Worm (Caenorhabditis elegans) whole organism, young adult: ENCODE data around the gene mics-1.

ENCODE experiments used
- B0019.2 ChIP-seq: fragments of 200-800 bp; sonication (Bioruptor generic); conservative IDR thresholded peaks from 2 replicates; pipeline ENCODE4 v1.3.6; 2022; ENCODE audit warnings: missing genetic modification reagents, missing genetic modification characterization, missing compliant biosample characterization
- B0336.3 ChIP-seq: fragments of 200-800 bp; sonication (Bioruptor generic); IDR thresholded peaks from 2 replicates; pipeline ENCODE4 v1.3.6; 2022; ENCODE audit warnings: missing genetic modification characterization, missing compliant biosample characterization
- C06A6.2 ChIP-seq: fragments of 200-800 bp; sonication (Bioruptor generic); conservative IDR thresholded peaks from 2 replicates; pipeline ENCODE4 v1.3.6; 2022; ENCODE audit warnings: missing genetic modification characterization, missing compliant biosample characterization
- C17E4.6 ChIP-seq: fragments of 200-800 bp; sonication (Bioruptor generic); IDR thresholded peaks from 2 replicates; pipeline ENCODE4 v1.3.6; 2022; ENCODE audit warnings: missing genetic modification reagents, missing genetic modification characterization, missing compliant biosample characterization
- F10E7.11 ChIP-seq: sonication (generic microtip); optimal IDR thresholded peaks from 2 replicates; lab custom pipeline; 2017; ENCODE audit warnings: mild to moderate bottlenecking, missing genetic modification characterization, moderate library complexity, missing compliant biosample characterization
- F23B12.7 ChIP-seq: sonication (generic microtip); optimal IDR thresholded peaks from 2 replicates; lab custom pipeline; 2017; ENCODE audit warnings: missing genetic modification characterization, mild to moderate bottlenecking, missing compliant biosample characterization, antibody characterized with exemption, moderate library complexity; ENCODE audit not compliant: insufficient read depth
- F39B2.1 ChIP-seq: fragments of 200-800 bp; sonication (Bioruptor generic); IDR thresholded peaks from 2 replicates; pipeline ENCODE4 v1.3.6; 2022; ENCODE audit warnings: missing genetic modification reagents, missing genetic modification characterization, missing compliant biosample characterization
- F55B11.4 ChIP-seq: sonication (generic microtip); optimal IDR thresholded peaks from 2 replicates; lab custom pipeline; 2016; ENCODE audit warnings: missing compliant biosample characterization, missing genetic modification characterization, borderline replicate concordance; ENCODE audit not compliant: insufficient read depth
- F57A8.1 ChIP-seq: fragments of 200-800 bp; sonication (Bioruptor generic); optimal IDR thresholded peaks from 2 replicates; lab custom pipeline; 2018; ENCODE audit warnings: mild to moderate bottlenecking, missing genetic modification characterization, moderate library complexity, missing compliant biosample characterization
- K12H6.12 ChIP-seq: fragments of 200-800 bp; sonication (Bioruptor generic); optimal IDR thresholded peaks from 2 replicates; lab custom pipeline; 2018; ENCODE audit warnings: mild to moderate bottlenecking, missing genetic modification characterization, missing compliant biosample characterization
- T07F8.4 ChIP-seq: sonication (generic microtip); optimal IDR thresholded peaks from 2 replicates; lab custom pipeline; 2016; ENCODE audit warnings: mild to moderate bottlenecking, missing genetic modification characterization, moderate library complexity, missing compliant biosample characterization
- T26A5.8 ChIP-seq: sonication (generic microtip); optimal IDR thresholded peaks from 2 replicates; lab custom pipeline; 2016; ENCODE audit warnings: missing genetic modification characterization, missing compliant biosample characterization
- Y53F4B.3 ChIP-seq: fragments of 200-800 bp; sonication (Bioruptor generic); IDR thresholded peaks from 2 replicates; pipeline ENCODE4 v1.3.6; 2022; ENCODE audit warnings: missing genetic modification reagents, missing genetic modification characterization, missing compliant biosample characterization
- Y56A3A.18 ChIP-seq: fragments of 200-800 bp; sonication (Bioruptor generic); IDR thresholded peaks from 2 replicates; pipeline ENCODE4 v1.3.6; 2022; ENCODE audit warnings: missing genetic modification reagents, missing genetic modification characterization, missing compliant biosample characterization
- Y79H2A.3 ChIP-seq: fragments of 200-800 bp; sonication (Bioruptor generic); conservative IDR thresholded peaks from 2 replicates; pipeline ENCODE4 v1.3.6; 2022; ENCODE audit warnings: missing genetic modification reagents, missing genetic modification characterization, missing compliant biosample characterization
- Y95B8A.8 ChIP-seq: fragments of 200-800 bp; sonication (Bioruptor generic); IDR thresholded peaks from 2 replicates; pipeline ENCODE4 v1.3.6; 2022; ENCODE audit warnings: missing genetic modification reagents, missing genetic modification characterization, missing compliant biosample characterization
- akir-1 ChIP-seq: fragments of 200-800 bp; sonication (Bioruptor generic); optimal IDR thresholded peaks from 2 replicates; lab custom pipeline; 2018; ENCODE audit warnings: mild to moderate bottlenecking, missing genetic modification characterization, moderate library complexity, missing compliant biosample characterization
- athp-1 ChIP-seq: sonication (generic microtip); optimal IDR thresholded peaks from 2 replicates; lab custom pipeline; 2017; ENCODE audit warnings: mild to moderate bottlenecking, missing genetic modification characterization, missing compliant biosample characterization
- attf-5 ChIP-seq: fragments of 200-800 bp; sonication (Bioruptor generic); optimal IDR thresholded peaks from 2 replicates; lab custom pipeline; 2018; ENCODE audit warnings: mild to moderate bottlenecking, missing genetic modification characterization, missing compliant biosample characterization
- attf-6 ChIP-seq: fragments of 200-800 bp; sonication (Bioruptor generic); IDR thresholded peaks from 2 replicates; pipeline ENCODE4 v1.3.6; 2022; ENCODE audit warnings: missing genetic modification reagents, missing genetic modification characterization, missing compliant biosample characterization
- bed-2 ChIP-seq: fragments of 200-800 bp; sonication (Bioruptor generic); IDR thresholded peaks from 2 replicates; pipeline ENCODE4 v1.3.6; 2022; ENCODE audit warnings: missing genetic modification reagents, missing genetic modification characterization, missing compliant biosample characterization
- cebp-1 ChIP-seq, 2 experiments: fragments of 200-800 bp in 1 of 2; sonication (Bioruptor generic) in 1 of 2; sonication (generic microtip) in 1 of 2; IDR thresholded peaks in 1 of 2; optimal IDR thresholded peaks in 1 of 2; 2 replicates each; pipeline versions ENCODE4 v1.3.6 to Lab custom; 2017 to 2022; ENCODE audit warnings: missing compliant biosample characterization in 2 of 2, missing genetic modification characterization in 2 of 2, mild to moderate bottlenecking in 1 of 2, missing genetic modification reagents in 1 of 2, moderate library complexity in 1 of 2
- ceh-40 ChIP-seq: fragments of 200-800 bp; sonication (Bioruptor generic); IDR thresholded peaks from 2 replicates; pipeline ENCODE4 v1.3.6; 2022; ENCODE audit warnings: missing genetic modification characterization, missing compliant biosample characterization
- ceh-79 ChIP-seq: sonication (generic microtip); optimal IDR thresholded peaks from 2 replicates; lab custom pipeline; 2017; ENCODE audit warnings: mild to moderate bottlenecking, missing genetic modification characterization, missing compliant biosample characterization
- dpl-1 ChIP-seq: fragments of 150-350 bp; optimal IDR thresholded peaks from 2 replicates; lab custom pipeline; 2014; ENCODE audit warnings: missing biosample characterization, missing genetic modification reagents, missing genetic modification characterization
- egl-18 ChIP-seq: fragments of 200-800 bp; sonication (Bioruptor generic); IDR thresholded peaks from 2 replicates; pipeline ENCODE4 v1.3.6; 2022; ENCODE audit warnings: missing genetic modification reagents, missing genetic modification characterization, missing compliant biosample characterization
- egrh-3 ChIP-seq: fragments of 200-800 bp; sonication (Bioruptor generic); IDR thresholded peaks from 2 replicates; pipeline ENCODE4 v1.3.6; 2022; ENCODE audit warnings: missing genetic modification reagents, missing genetic modification characterization, missing compliant biosample characterization
- hlh-12 ChIP-seq: sonication (generic microtip); optimal IDR thresholded peaks from 2 replicates; lab custom pipeline; 2016; ENCODE audit warnings: missing genetic modification characterization, missing compliant biosample characterization
- hmg-1.2 ChIP-seq: fragments of 200-800 bp; sonication (Bioruptor generic); IDR thresholded peaks from 2 replicates; pipeline ENCODE4 v1.3.6; 2022; ENCODE audit warnings: missing genetic modification reagents, missing genetic modification characterization, missing compliant biosample characterization
- hmg-20 ChIP-seq: fragments of 200-800 bp; sonication (Bioruptor generic); IDR thresholded peaks from 2 replicates; pipeline ENCODE4 v1.3.6; 2022; ENCODE audit warnings: missing genetic modification reagents, missing genetic modification characterization, missing compliant biosample characterization
- hrde-1 ChIP-seq: sonication (generic microtip); optimal IDR thresholded peaks from 2 replicates; lab custom pipeline; 2016; ENCODE audit warnings: missing genetic modification characterization, mild to moderate bottlenecking, missing compliant biosample characterization, moderate library complexity, missing genotype, missing genetic modification reagents, borderline replicate concordance
- let-607 ChIP-seq, 2 experiments: fragments of 200-800 bp in 1 of 2; sonication (Bioruptor generic) in 1 of 2; sonication (generic microtip) in 1 of 2; optimal IDR thresholded peaks; 2 replicates each; lab custom pipeline; 2016 to 2018; ENCODE audit warnings: mild to moderate bottlenecking in 2 of 2, missing compliant biosample characterization in 2 of 2, missing genetic modification characterization in 2 of 2, moderate library complexity in 2 of 2, missing genotype in 1 of 2
- lin-26 ChIP-seq: fragments of 200-800 bp; sonication (Bioruptor generic); IDR thresholded peaks from 2 replicates; pipeline ENCODE4 v1.3.6; 2022; ENCODE audit warnings: missing genetic modification reagents, missing genetic modification characterization, missing compliant biosample characterization
- lsl-1 ChIP-seq: fragments of 200-800 bp; sonication (Bioruptor generic); optimal IDR thresholded peaks from 2 replicates; lab custom pipeline; 2018; ENCODE audit warnings: mild to moderate bottlenecking, missing genetic modification characterization, moderate library complexity, missing compliant biosample characterization
- madf-10 ChIP-seq: sonication (generic microtip); optimal IDR thresholded peaks from 2 replicates; lab custom pipeline; 2016; ENCODE audit warnings: mild to moderate bottlenecking, missing genetic modification characterization, missing compliant biosample characterization
- nfyb-1 ChIP-seq: fragments of 200-800 bp; sonication (Bioruptor generic); IDR thresholded peaks from 2 replicates; pipeline ENCODE4 v1.3.6; 2022; ENCODE audit warnings: missing genetic modification reagents, missing genetic modification characterization, missing compliant biosample characterization
- nhr-179 ChIP-seq: sonication (generic microtip); optimal IDR thresholded peaks from 2 replicates; lab custom pipeline; 2016; ENCODE audit warnings: mild to moderate bottlenecking, missing genetic modification characterization, missing compliant biosample characterization
- nhr-90 ChIP-seq: sonication (generic microtip); optimal IDR thresholded peaks from 2 replicates; lab custom pipeline; 2016; ENCODE audit warnings: missing genotype, mild to moderate bottlenecking, missing genetic modification characterization, missing compliant biosample characterization
- rpc-1 ChIP-seq, 2 experiments: fragments of 150-350 bp in 1 of 2; sonication (generic microtip) in 1 of 2; optimal IDR thresholded peaks; 2 replicates each; lab custom pipeline; 2014 to 2018; ENCODE audit warnings: missing biosample characterization in 1 of 2, missing genetic modification characterization in 1 of 2, missing genetic modification reagents in 1 of 2, missing genotype in 1 of 2
- snpc-3.4 ChIP-seq: sonication (generic microtip); optimal IDR thresholded peaks from 2 replicates; lab custom pipeline; 2017; ENCODE audit warnings: missing genetic modification characterization, mild to moderate bottlenecking, missing compliant biosample characterization, antibody characterized with exemption, moderate library complexity, missing genotype, missing genetic modification reagents
- snpc-4 ChIP-seq, 5 experiments: fragments of 150-350 bp in 1 of 5; sonication (generic microtip) in 4 of 5; optimal IDR thresholded peaks; 2 replicates each; lab custom pipeline; 2014 to 2018; ENCODE audit warnings: missing genetic modification characterization in 5 of 5, missing biosample characterization in 3 of 5, antibody characterized with exemption in 2 of 5, mild to moderate bottlenecking in 2 of 5, missing compliant biosample characterization in 2 of 5, missing genotype in 2 of 5, moderate library complexity in 2 of 5, missing genetic modification reagents in 1 of 5
- somi-1 ChIP-seq: fragments of 200-800 bp; sonication (Bioruptor generic); optimal IDR thresholded peaks from 2 replicates; lab custom pipeline; 2018; ENCODE audit warnings: mild to moderate bottlenecking, missing genetic modification characterization, missing compliant biosample characterization
- tbx-9 ChIP-seq: sonication (generic microtip); optimal IDR thresholded peaks from 2 replicates; lab custom pipeline; 2016; ENCODE audit warnings: borderline replicate concordance, missing genetic modification characterization, inconsistent platforms, missing compliant biosample characterization
- zfh-2 ChIP-seq: fragments of 200-800 bp; sonication (Bioruptor generic); conservative IDR thresholded peaks from 2 replicates; pipeline ENCODE4 v1.3.6; 2022; ENCODE audit warnings: missing genetic modification reagents, missing genetic modification characterization, missing compliant biosample characterization
- zim-3 ChIP-seq: sonication (generic microtip); optimal IDR thresholded peaks from 2 replicates; lab custom pipeline; 2017; ENCODE audit warnings: mild to moderate bottlenecking, missing genetic modification characterization, moderate library complexity, missing compliant biosample characterization
- ztf-25 ChIP-seq: fragments of 200-800 bp; sonication (Bioruptor generic); IDR thresholded peaks from 2 replicates; pipeline ENCODE4 v1.3.6; 2022; ENCODE audit warnings: missing genetic modification reagents, missing genetic modification characterization, missing compliant biosample characterization
- ztf-26 ChIP-seq: sonication (generic microtip); optimal IDR thresholded peaks from 2 replicates; lab custom pipeline; 2017; ENCODE audit warnings: missing genetic modification characterization, missing compliant biosample characterization

mics-1 gene

ce11 chrV:10578938-10579337, 812 bp upstream of the mics-1 start, which contains the start of the genes erh-1 and lpd-9 (continued):
- no peak for TF ChIP-seq C17E4.6 (GFP tag; lab: Robert Waterston, UW)
- no peak for TF ChIP-seq madf-10 (tag; lab: Kevin White, UChicago)
- no peak for TF ChIP-seq cebp-1 (GFP tag; IDR thresholded peaks at IDR 0.05; lab: Robert Waterston, UW)
- TF ChIP-seq cebp-1 (tag; optimal IDR thresholded peaks at IDR 0.05; lab: Kevin White, UChicago), result no peak
- TF ChIP-seq snpc-3.4 (tag; lab: Kevin White, UChicago), result peak; percentile 73
- TF ChIP-seq ztf-25, result no peak
- peak; percentile 81 for TF ChIP-seq B0336.3 (GFP tag; lab: Robert Waterston, UW)
- 0 out of 2 replicates have a peak, but pooled peaks have one; percentile 38 for TF ChIP-seq attf-6 (GFP tag; lab: Robert Waterston, UW)
- TF ChIP-seq C06A6.2, result no peak
- no peak for TF ChIP-seq ztf-26 (tag; lab: Kevin White, UChicago)
- no peak for TF ChIP-seq egl-18 (GFP tag; lab: Robert Waterston, UW)
- TF ChIP-seq tbx-9, result no peak
- no peak for TF ChIP-seq bed-2 (GFP tag; lab: Robert Waterston, UW)
- no peak for TF ChIP-seq ceh-79 (tag; lab: Kevin White, UChicago)
- no peak for TF ChIP-seq egrh-3 (GFP tag; lab: Robert Waterston, UW)
- TF ChIP-seq hlh-12 (tag; lab: Kevin White, UChicago), result no peak
- TF ChIP-seq F23B12.7 (tag; lab: Kevin White, UChicago), result peak; percentile 13
- TF ChIP-seq T07F8.4, result no peak
- TF ChIP-seq T26A5.8 (tag; lab: Kevin White, UChicago), result no peak
- no peak for TF ChIP-seq F55B11.4
- no peak for TF ChIP-seq somi-1
- peak; percentile 48; the same call in 1 of the 2 replicates for TF ChIP-seq hmg-20 (GFP tag; lab: Robert Waterston, UW)
- peak; percentile 60 for TF ChIP-seq lsl-1 (GFP tag; lab: Kevin White, UChicago)
- no peak for TF ChIP-seq K12H6.12 (tag; lab: Kevin White, UChicago)
- TF ChIP-seq F10E7.11, result no peak
- TF ChIP-seq B0019.2 (GFP tag; lab: Robert Waterston, UW), result no peak
- no peak for TF ChIP-seq lin-26 (GFP tag; lab: Robert Waterston, UW)
- TF ChIP-seq hrde-1 (tag; lab: Kevin White, UChicago), result peak; percentile 1
- peak; percentile 74 for TF ChIP-seq nfyb-1
- TF ChIP-seq Y79H2A.3, result no peak
- TF ChIP-seq hmg-1.2 (GFP tag; lab: Robert Waterston, UW), result no peak; the same call in 1 of the 2 replicates
- no peak for TF ChIP-seq zfh-2 (GFP tag; lab: Robert Waterston, UW)
- peak; percentile 86 for TF ChIP-seq Y56A3A.18 (GFP tag; lab: Robert Waterston, UW)
- TF ChIP-seq Y53F4B.3 (GFP tag; lab: Robert Waterston, UW), result no peak
- TF ChIP-seq zim-3 (tag; lab: Kevin White, UChicago), result no peak
- peak; percentile 50 for TF ChIP-seq attf-5
- peak; percentile 19 for TF ChIP-seq snpc-4 (GFP tag; optimal IDR thresholded peaks at IDR 0.05; lab: Kevin White, UChicago)
- TF ChIP-seq snpc-4 (tag; optimal IDR thresholded peaks at IDR 0.05; lab: Kevin White, UChicago), result peak in 2 of 4 experiments; percentile 47 to 63
- TF ChIP-seq ceh-40 (GFP tag; lab: Robert Waterston, UW), result no peak
- TF ChIP-seq akir-1 (GFP tag; lab: Kevin White, UChicago), result no peak
- no peak for TF ChIP-seq F57A8.1 (GFP tag; lab: Kevin White, UChicago)
- no peak for TF ChIP-seq F39B2.1 (GFP tag; lab: Robert Waterston, UW)
- TF ChIP-seq dpl-1 (GFP tag; lab: Kevin White, UChicago), result no peak
- TF ChIP-seq athp-1 (tag; lab: Kevin White, UChicago), result no peak
- no peak for TF ChIP-seq nhr-179 (tag; lab: Kevin White, UChicago)
- TF ChIP-seq Y95B8A.8 (GFP tag; lab: Robert Waterston, UW), result no peak
- TF ChIP-seq rpc-1 (optimal IDR thresholded peaks at IDR 0.05; lab: Kevin White, UChicago), result no peak
- TF ChIP-seq rpc-1 (tag; optimal IDR thresholded peaks at IDR 0.05; lab: Kevin White, UChicago), result no peak
- TF ChIP-seq let-607 (tag; optimal IDR thresholded peaks at IDR 0.05; lab: Kevin White, UChicago), result peak; percentile 38 to 78
- no peak for TF ChIP-seq nhr-90 (tag; lab: Kevin White, UChicago)
